Worm (Caenorhabditis elegans) whole organism, late embryonic: ENCODE data around the gene T28D9.16.

Source experiments
- C38D4.7 ChIP-seq: fragments of 200-800 bp; sonication (Bioruptor generic); optimal IDR thresholded peaks from 2 replicates; lab custom pipeline; 2018; ENCODE audit warnings: mild to moderate bottlenecking, missing genetic modification characterization, moderate library complexity, missing compliant biosample characterization
- ceh-48 ChIP-seq: sonication (generic microtip); optimal IDR thresholded peaks from 2 replicates; lab custom pipeline; 2016; ENCODE audit warnings: missing genetic modification characterization, inconsistent platforms, missing compliant biosample characterization
- che-1 ChIP-seq: sonication (generic microtip); optimal IDR thresholded peaks from 2 replicates; lab custom pipeline; 2016; ENCODE audit warnings: mild to moderate bottlenecking, missing genetic modification characterization, missing compliant biosample characterization
- hlh-15 ChIP-seq: sonication (generic microtip); optimal IDR thresholded peaks from 2 replicates; lab custom pipeline; 2016; ENCODE audit warnings: missing genetic modification characterization, missing compliant biosample characterization
- madf-2 ChIP-seq: sonication (generic microtip); optimal IDR thresholded peaks from 2 replicates; lab custom pipeline; 2017; ENCODE audit warnings: missing genetic modification characterization, missing compliant biosample characterization
- nhr-11 ChIP-seq: fragments of 150-350 bp; optimal IDR thresholded peaks from 2 replicates; lab custom pipeline; 2014; ENCODE audit warnings: missing biosample characterization, missing genetic modification characterization
- nhr-232 ChIP-seq: sonication (generic microtip); optimal IDR thresholded peaks from 2 replicates; lab custom pipeline; 2016; ENCODE audit warnings: missing genetic modification characterization, missing compliant biosample characterization
- pag-3 ChIP-seq: sonication (generic microtip); optimal IDR thresholded peaks from 2 replicates; lab custom pipeline; 2016; ENCODE audit warnings: missing compliant biosample characterization, missing genetic modification characterization, borderline replicate concordance
- pha-2 ChIP-seq: sonication (generic microtip); optimal IDR thresholded peaks from 2 replicates; lab custom pipeline; 2017; ENCODE audit warnings: mild to moderate bottlenecking, missing genetic modification characterization, missing compliant biosample characterization
- sox-4 ChIP-seq: sonication (generic microtip); optimal IDR thresholded peaks from 2 replicates; lab custom pipeline; 2017; ENCODE audit warnings: mild to moderate bottlenecking, missing genetic modification characterization, inconsistent platforms, missing compliant biosample characterization

ce11 chrII:6448189-6448588, 27.3 kb upstream of the T28D9.16 start:
- TF ChIP-seq hlh-15 (tag; lab: Kevin White, UChicago) = no peak
- TF ChIP-seq madf-2 (tag; lab: Kevin White, UChicago) = no peak
- no peak for TF ChIP-seq pag-3 (tag; lab: Kevin White, UChicago)
- no peak for TF ChIP-seq nhr-11
- TF ChIP-seq C38D4.7 (GFP tag; lab: Kevin White, UChicago) = no peak
- TF ChIP-seq che-1 (tag; lab: Kevin White, UChicago) = no peak
- TF ChIP-seq nhr-232 (tag; lab: Kevin White, UChicago) = no peak
- TF ChIP-seq pha-2 (tag; lab: Kevin White, UChicago) = no peak
- no peak for TF ChIP-seq sox-4
- TF ChIP-seq ceh-48 (tag; lab: Kevin White, UChicago) = no peak
